Worm (Caenorhabditis elegans) whole organism, L4 larva: ENCODE data around the gene nlp-57.

Experiments
- D1046.2 ChIP-seq: fragments of 200-800 bp; sonication (Bioruptor generic); IDR thresholded peaks from 2 replicates; pipeline ENCODE4 v1.3.6; 2022; ENCODE audit warnings: missing genetic modification characterization, missing compliant biosample characterization
- F26F4.8 ChIP-seq: fragments of 200-800 bp; sonication (Bioruptor generic); conservative IDR thresholded peaks from 2 replicates; pipeline ENCODE4 v1.3.6; 2022; ENCODE audit warnings: missing genetic modification characterization, missing compliant biosample characterization
- F37D6.2 ChIP-seq: sonication (generic microtip); optimal IDR thresholded peaks from 2 replicates; lab custom pipeline; 2016; ENCODE audit warnings: mild to moderate bottlenecking, missing genetic modification characterization, missing compliant biosample characterization
- R02D3.7 ChIP-seq: fragments of 150-350 bp; sonication (generic microtip); optimal IDR thresholded peaks from 3 replicates; lab custom pipeline; 2014; ENCODE audit warnings: missing biosample characterization, missing genetic modification characterization
- T20F7.1 ChIP-seq: fragments of 200-800 bp; sonication (Bioruptor generic); optimal IDR thresholded peaks from 2 replicates; lab custom pipeline; 2018; ENCODE audit warnings: mild to moderate bottlenecking, missing genetic modification characterization, missing compliant biosample characterization
- T26A8.4 ChIP-seq: fragments of 200-800 bp; sonication (Bioruptor generic); IDR thresholded peaks from 2 replicates; pipeline ENCODE4 v1.3.6; 2022; ENCODE audit warnings: missing genetic modification characterization, missing compliant biosample characterization
- Y5F2A.4 ChIP-seq: fragments of 200-800 bp; sonication (Bioruptor generic); optimal IDR thresholded peaks from 2 replicates; lab custom pipeline; 2018; ENCODE audit warnings: mild to moderate bottlenecking, missing genetic modification characterization, missing compliant biosample characterization
- Y75B8A.6 ChIP-seq: fragments of 200-800 bp; sonication (Bioruptor generic); IDR thresholded peaks from 2 replicates; pipeline ENCODE4 v1.3.6; 2022; ENCODE audit warnings: missing genetic modification reagents, missing genetic modification characterization, missing compliant biosample characterization
- ZK546.5 ChIP-seq, 2 experiments: sonication (generic microtip); optimal IDR thresholded peaks; 2 replicates each; lab custom pipeline; 2017; ENCODE audit warnings: missing biosample characterization in 2 of 2, missing genetic modification characterization in 2 of 2
- aha-1 ChIP-seq: fragments of 150-350 bp; peaks from one replicate; lab custom pipeline; 2014; ENCODE audit warnings: missing biosample characterization, missing genetic modification characterization
- arid-1 ChIP-seq: fragments of 200-800 bp; sonication (Bioruptor generic); conservative IDR thresholded peaks from 2 replicates; pipeline ENCODE4 v1.3.6; 2022; ENCODE audit warnings: missing genetic modification reagents, missing genetic modification characterization, missing compliant biosample characterization
- attf-4 ChIP-seq: sonication (generic microtip); optimal IDR thresholded peaks from 3 replicates; lab custom pipeline; 2017; ENCODE audit warnings: missing biosample characterization, missing genetic modification characterization
- ceh-32 ChIP-seq: sonication (generic microtip); optimal IDR thresholded peaks from 2 replicates; lab custom pipeline; 2016; ENCODE audit warnings: mild to moderate bottlenecking, missing genetic modification characterization, missing compliant biosample characterization; ENCODE audit not compliant: poor library complexity
- ceh-44 ChIP-seq: fragments of 200-800 bp; sonication (Bioruptor generic); IDR thresholded peaks from 2 replicates; pipeline ENCODE4 v1.3.6; 2022; ENCODE audit warnings: missing genetic modification reagents, missing genetic modification characterization, missing compliant biosample characterization
- ceh-82 ChIP-seq: sonication (generic microtip); optimal IDR thresholded peaks from 2 replicates; lab custom pipeline; 2017; ENCODE audit warnings: missing biosample characterization, missing genetic modification characterization
- ctbp-1 ChIP-seq: fragments of 200-800 bp; sonication (Bioruptor generic); IDR thresholded peaks from 2 replicates; pipeline ENCODE4 v1.3.6; 2022; ENCODE audit warnings: missing genetic modification reagents, missing genetic modification characterization, missing compliant biosample characterization
- daf-12 ChIP-seq: fragments of 150-350 bp; optimal IDR thresholded peaks from 2 replicates; lab custom pipeline; 2014; ENCODE audit warnings: missing biosample characterization, missing genetic modification reagents, missing genetic modification characterization
- daf-16 ChIP-seq, 3 experiments: sonication (generic microtip); optimal IDR thresholded peaks; 2 replicates each; lab custom pipeline; 2016 to 2017; ENCODE audit warnings: missing genetic modification characterization in 3 of 3, missing genetic modification reagents in 3 of 3, mild to moderate bottlenecking in 2 of 3, missing compliant biosample characterization in 2 of 3, missing biosample characterization in 1 of 3, moderate library complexity in 1 of 3
- dmd-6 ChIP-seq: fragments of 200-800 bp; sonication (Bioruptor generic); IDR thresholded peaks from 2 replicates; pipeline ENCODE4 v1.3.6; 2022; ENCODE audit warnings: missing genetic modification reagents, missing genetic modification characterization, missing compliant biosample characterization
- duxl-1 ChIP-seq: sonication (generic microtip); optimal IDR thresholded peaks from 2 replicates; lab custom pipeline; 2016; ENCODE audit warnings: mild to moderate bottlenecking, missing genetic modification characterization, moderate library complexity, missing compliant biosample characterization; ENCODE audit not compliant: poor library complexity
- egl-43 ChIP-seq: fragments of 200-800 bp; sonication (Bioruptor generic); IDR thresholded peaks from 2 replicates; pipeline ENCODE4 v1.3.6; 2022; ENCODE audit warnings: missing genetic modification reagents, missing genetic modification characterization, missing compliant biosample characterization
- hif-1 ChIP-seq, 2 experiments: sonication (generic microtip); optimal IDR thresholded peaks; 2 replicates each; lab custom pipeline; 2016 to 2017; ENCODE audit warnings: missing compliant biosample characterization in 2 of 2, missing genetic modification characterization in 2 of 2, missing genetic modification reagents in 2 of 2, missing genotype in 2 of 2, mild to moderate bottlenecking in 1 of 2
- hlh-11 ChIP-seq: fragments of 200-800 bp; sonication (Bioruptor generic); optimal IDR thresholded peaks from 2 replicates; lab custom pipeline; 2018; ENCODE audit warnings: mild to moderate bottlenecking, missing genetic modification characterization, missing compliant biosample characterization
- hlh-30 ChIP-seq: sonication (generic microtip); optimal IDR thresholded peaks from 2 replicates; lab custom pipeline; 2017; ENCODE audit warnings: antibody characterized with exemption, mild to moderate bottlenecking, missing genetic modification characterization, missing compliant biosample characterization; ENCODE audit not compliant: insufficient read depth
- jun-1 ChIP-seq: fragments of 150-350 bp; optimal IDR thresholded peaks from 2 replicates; lab custom pipeline; 2014; ENCODE audit warnings: missing biosample characterization, missing genetic modification reagents, missing genetic modification characterization
- lin-1 ChIP-seq: fragments of 200-800 bp; sonication (Bioruptor generic); IDR thresholded peaks from 2 replicates; pipeline ENCODE4 v1.3.6; 2022; ENCODE audit warnings: missing genetic modification reagents, missing genetic modification characterization, missing compliant biosample characterization
- lin-13 ChIP-seq: fragments of 150-350 bp; optimal IDR thresholded peaks from 2 replicates; lab custom pipeline; 2014; ENCODE audit warnings: missing biosample characterization, missing genetic modification reagents, missing genetic modification characterization
- lsy-2 ChIP-seq, 2 experiments: fragments of 150-350 bp in 1 of 2; sonication (generic microtip) in 1 of 2; optimal IDR thresholded peaks; 2 replicates each; lab custom pipeline; 2014 to 2017; ENCODE audit warnings: missing biosample characterization in 2 of 2, missing genetic modification characterization in 2 of 2
- madf-9 ChIP-seq: fragments of 200-800 bp; sonication (Bioruptor generic); conservative IDR thresholded peaks from 2 replicates; pipeline ENCODE4 v1.3.6; 2022; ENCODE audit warnings: missing genetic modification reagents, missing genetic modification characterization, missing compliant biosample characterization
- mep-1 ChIP-seq: fragments of 150-350 bp; sonication (generic microtip); optimal IDR thresholded peaks from 3 replicates; lab custom pipeline; 2014; ENCODE audit warnings: missing biosample characterization, missing genetic modification characterization
- mes-2 ChIP-seq: sonication (generic microtip); optimal IDR thresholded peaks from 2 replicates; lab custom pipeline; 2016; ENCODE audit warnings: missing genotype, mild to moderate bottlenecking, missing genetic modification characterization, missing compliant biosample characterization; ENCODE audit not compliant: poor library complexity, severe bottlenecking
- mxl-3 ChIP-seq: fragments of 200-800 bp; sonication (Bioruptor generic); optimal IDR thresholded peaks from 2 replicates; lab custom pipeline; 2018; ENCODE audit warnings: mild to moderate bottlenecking, missing genetic modification characterization, missing compliant biosample characterization
- nhr-10 ChIP-seq: fragments of 150-350 bp; optimal IDR thresholded peaks from 2 replicates; lab custom pipeline; 2014; ENCODE audit warnings: missing biosample characterization, missing genetic modification characterization
- nhr-11 ChIP-seq: fragments of 150-350 bp; optimal IDR thresholded peaks from 2 replicates; lab custom pipeline; 2014; ENCODE audit warnings: missing biosample characterization, missing genetic modification characterization
- nhr-111 ChIP-seq: fragments of 200-800 bp; sonication (Bioruptor generic); optimal IDR thresholded peaks from 2 replicates; lab custom pipeline; 2018; ENCODE audit warnings: mild to moderate bottlenecking, missing genetic modification characterization, missing compliant biosample characterization
- nhr-25 ChIP-seq: sonication (generic microtip); optimal IDR thresholded peaks from 2 replicates; lab custom pipeline; 2017; ENCODE audit warnings: missing genetic modification characterization, mild to moderate bottlenecking, missing compliant biosample characterization, antibody characterized with exemption, moderate library complexity, borderline replicate concordance; ENCODE audit not compliant: insufficient read depth
- nhr-28 ChIP-seq: fragments of 150-350 bp; optimal IDR thresholded peaks from 2 replicates; lab custom pipeline; 2014; ENCODE audit warnings: missing biosample characterization, missing genetic modification characterization
- nhr-48 ChIP-seq: sonication (generic microtip); optimal IDR thresholded peaks from 2 replicates; lab custom pipeline; 2016; ENCODE audit warnings: mild to moderate bottlenecking, missing genetic modification characterization, missing compliant biosample characterization
- nhr-6 ChIP-seq: fragments of 150-350 bp; optimal IDR thresholded peaks from 2 replicates; lab custom pipeline; 2014; ENCODE audit warnings: missing biosample characterization, missing genetic modification characterization
- pqm-1 ChIP-seq: sonication (generic microtip); optimal IDR thresholded peaks from 2 replicates; lab custom pipeline; 2017; ENCODE audit warnings: missing biosample characterization, missing genetic modification characterization
- rbr-2 ChIP-seq: sonication (generic microtip); optimal IDR thresholded peaks from 2 replicates; lab custom pipeline; 2016; ENCODE audit warnings: missing genotype, missing genetic modification characterization, missing compliant biosample characterization
- set-16 ChIP-seq: fragments of 200-800 bp; sonication (Bioruptor generic); IDR thresholded peaks from 2 replicates; pipeline ENCODE4 v1.3.6; 2022; ENCODE audit warnings: missing genetic modification reagents, missing genetic modification characterization, missing compliant biosample characterization
- snpc-1.2 ChIP-seq: fragments of 200-800 bp; sonication (Bioruptor generic); IDR thresholded peaks from 2 replicates; pipeline ENCODE4 v1.3.6; 2022; ENCODE audit warnings: missing genetic modification reagents, missing genetic modification characterization, missing compliant biosample characterization
- spr-1 ChIP-seq: sonication (generic microtip); optimal IDR thresholded peaks from 2 replicates; lab custom pipeline; 2016; ENCODE audit warnings: mild to moderate bottlenecking, missing genetic modification characterization, missing compliant biosample characterization
- spr-3 ChIP-seq: fragments of 200-800 bp; sonication (Bioruptor generic); optimal IDR thresholded peaks from 2 replicates; lab custom pipeline; 2018; ENCODE audit warnings: mild to moderate bottlenecking, missing genetic modification characterization, missing compliant biosample characterization
- tag-97 ChIP-seq: fragments of 200-800 bp; sonication (Bioruptor generic); IDR thresholded peaks from 2 replicates; pipeline ENCODE4 v1.3.6; 2022; ENCODE audit warnings: missing genetic modification characterization, missing compliant biosample characterization
- vab-7 ChIP-seq: fragments of 200-800 bp; sonication (Bioruptor generic); IDR thresholded peaks from 2 replicates; pipeline ENCODE4 v1.3.6; 2022; ENCODE audit warnings: missing genetic modification reagents, missing genetic modification characterization, missing compliant biosample characterization
- zag-1 ChIP-seq: fragments of 150-350 bp; optimal IDR thresholded peaks from 2 replicates; lab custom pipeline; 2014; ENCODE audit warnings: missing biosample characterization, missing genetic modification characterization
- ztf-11 ChIP-seq: fragments of 150-350 bp; optimal IDR thresholded peaks from 2 replicates; lab custom pipeline; 2014; ENCODE audit warnings: missing biosample characterization, missing genetic modification characterization

Gene nlp-57

DNA sequence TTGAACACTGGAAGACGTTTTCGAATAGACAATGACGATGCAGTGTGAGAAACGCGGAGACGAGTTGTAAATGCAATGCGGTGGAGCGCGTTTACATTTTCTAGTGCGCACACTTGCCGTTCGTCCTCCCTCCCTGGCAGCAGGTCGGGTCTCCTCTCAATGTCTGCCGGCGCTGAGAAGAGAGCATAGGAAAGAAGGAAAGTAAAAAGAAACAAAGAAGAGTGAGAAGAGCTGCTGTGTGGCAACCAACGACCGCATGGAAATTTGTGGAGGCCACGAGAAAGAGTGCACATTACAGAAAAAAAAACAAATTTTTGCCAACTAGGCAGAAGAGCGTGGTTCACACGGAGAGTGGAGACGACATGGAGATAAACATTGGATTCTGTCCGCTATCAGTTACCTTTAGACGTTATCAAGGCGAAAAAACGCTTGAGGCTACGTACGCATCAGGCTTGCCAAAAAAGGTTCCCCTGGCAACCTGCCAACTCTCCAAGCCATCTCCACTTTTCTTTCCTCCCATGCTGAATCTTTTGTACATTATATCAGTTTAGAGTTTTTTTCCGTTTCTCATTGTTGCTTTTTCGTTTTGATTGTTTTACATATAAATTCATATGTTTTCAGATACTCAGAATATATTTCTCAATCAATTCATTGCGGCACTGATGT is 17.1 kb upstream of the nlp-57 start, which contains the start of the genes snrp-40.1 and F08G12.3:
Gene snrp-40.1 (minus strand): TSS at position 143 of the 666 bp plus-strand sequence.
Gene F08G12.3 (plus strand): TSS at position 616 of the 666 bp plus-strand sequence.
- TF ChIP-seq R02D3.7: no peak
- peak in 1 of 2 experiments; percentile 59 for TF ChIP-seq daf-16 (GFP tag; optimal IDR thresholded peaks at IDR 0.05; lab: Kevin White, UChicago)
- peak; percentile 83 for TF ChIP-seq daf-16 (tag; optimal IDR thresholded peaks at IDR 0.05; lab: Kevin White, UChicago)
- no peak for TF ChIP-seq duxl-1 (tag; lab: Kevin White, UChicago)
- no peak for TF ChIP-seq ceh-32 (tag; lab: Kevin White, UChicago)
- TF ChIP-seq jun-1 (tag; lab: Kevin White, UChicago): peak; percentile 14
- TF ChIP-seq nhr-6 (tag; lab: Kevin White, UChicago): peak; percentile 86
- TF ChIP-seq nhr-11: peak; percentile 94
- TF ChIP-seq mxl-3 (GFP tag; lab: Kevin White, UChicago): peak; percentile 93
- peak; percentile 53 to 85 for TF ChIP-seq lsy-2 (tag; optimal IDR thresholded peaks at IDR 0.05; lab: Kevin White, UChicago)
- TF ChIP-seq mes-2: peak; percentile 88
- no peak; the same call in 1 of the 2 replicates for TF ChIP-seq snpc-1.2 (GFP tag; lab: Robert Waterston, UW)
- TF ChIP-seq ceh-44 (GFP tag; lab: Robert Waterston, UW): no peak
- TF ChIP-seq rbr-2 (tag; lab: Kevin White, UChicago): peak; percentile 89
- peak; percentile 68 for TF ChIP-seq nhr-48 (tag; lab: Kevin White, UChicago)
- no peak; the same call in none of the 2 replicates for TF ChIP-seq set-16 (GFP tag; lab: Robert Waterston, UW)
- no peak for TF ChIP-seq lin-1 (GFP tag; lab: Robert Waterston, UW)
- TF ChIP-seq hif-1 (tag; optimal IDR thresholded peaks at IDR 0.05; lab: Kevin White, UChicago): peak in 1 of 2 experiments; percentile 75
- peak; percentile 99 for TF ChIP-seq aha-1 (tag; lab: Kevin White, UChicago)
- peak; percentile 51; the same call in 1 of the 2 replicates for TF ChIP-seq T26A8.4 (GFP tag; lab: Robert Waterston, UW)
- no peak for TF ChIP-seq ZK546.5 (tag; optimal IDR thresholded peaks at IDR 0.05; lab: Kevin White, UChicago)
- TF ChIP-seq ceh-82 (tag; lab: Kevin White, UChicago): no peak
- peak; percentile 28 for TF ChIP-seq lin-13 (GFP tag; lab: Kevin White, UChicago)
- no peak; the same call in 1 of the 2 replicates for TF ChIP-seq ctbp-1 (GFP tag; lab: Robert Waterston, UW)
- TF ChIP-seq Y75B8A.6 (GFP tag; lab: Robert Waterston, UW): no peak
- peak; percentile 71 for TF ChIP-seq nhr-25 (tag; lab: Kevin White, UChicago)
- TF ChIP-seq dmd-6 (GFP tag; lab: Robert Waterston, UW): peak; percentile 79
- peak; percentile 35 for TF ChIP-seq spr-1
- no peak for TF ChIP-seq nhr-10 (tag; lab: Kevin White, UChicago)
- peak; percentile 73 for TF ChIP-seq egl-43
- TF ChIP-seq nhr-111 (GFP tag; lab: Kevin White, UChicago): no peak
- peak; percentile 97 for TF ChIP-seq nhr-28 (tag; lab: Kevin White, UChicago)
- TF ChIP-seq zag-1 (tag; lab: Kevin White, UChicago): no peak
- TF ChIP-seq vab-7 (GFP tag; lab: Robert Waterston, UW): peak; percentile 30; the same call in 1 of the 2 replicates
- peak; percentile 92 for TF ChIP-seq hlh-11
- TF ChIP-seq F37D6.2 (tag; lab: Kevin White, UChicago): peak; percentile 57
- peak; percentile 94 for TF ChIP-seq mep-1 (tag; lab: Kevin White, UChicago)
- TF ChIP-seq hlh-30 (tag; lab: Kevin White, UChicago): peak; percentile 90
- TF ChIP-seq daf-12: no peak
- peak; percentile 47; the same call in 1 of the 2 replicates for TF ChIP-seq arid-1 (GFP tag; lab: Robert Waterston, UW)
- TF ChIP-seq tag-97 (GFP tag; lab: Robert Waterston, UW): no peak
- no peak for TF ChIP-seq D1046.2 (GFP tag; lab: Robert Waterston, UW)
- TF ChIP-seq attf-4 (tag; lab: Kevin White, UChicago): no peak
- no peak for TF ChIP-seq ztf-11 (tag; lab: Kevin White, UChicago)
- no peak for TF ChIP-seq spr-3 (GFP tag; lab: Kevin White, UChicago)
- TF ChIP-seq madf-9 (GFP tag; lab: Robert Waterston, UW): peak; percentile 27
- peak; percentile 14 for TF ChIP-seq T20F7.1 (GFP tag; lab: Kevin White, UChicago)
- TF ChIP-seq F26F4.8 (GFP tag; lab: Robert Waterston, UW): no peak
- TF ChIP-seq pqm-1 (tag; lab: Kevin White, UChicago): peak; percentile 70
- TF ChIP-seq Y5F2A.4 (GFP tag; lab: Kevin White, UChicago): no peak
